Worm (Caenorhabditis elegans): ENCODE measurements around the gene F39G3.4.

- TF ChIP-seq nhr-11 (tag; optimal IDR thresholded peaks at IDR 0.05) (no peak), nhr-77 (tag; optimal IDR thresholded peaks at IDR 0.05) (no peak), nhr-23 (tag; optimal IDR thresholded peaks at IDR 0.05) (no peak), elt-3 (tag; optimal IDR thresholded peaks at IDR 0.05) (no peak), ceh-82 (tag; optimal IDR thresholded peaks at IDR 0.05) (no peak), ztf-11 (tag; optimal IDR thresholded peaks at IDR 0.05) (no peak), pqm-1 (tag; optimal IDR thresholded peaks at IDR 0.05) (peak; percentile 50)
Observed at ce11 chrV:4737727-4738126, 13.2 kb downstream of the F39G3.4 start, which contains the start of gene F39G3.2.
